Worm (Caenorhabditis elegans) whole organism, L4 larva: Measurements from ENCODE around the gene C56C10.6.

ENCODE experiments used
- F26F4.8 ChIP-seq: fragments of 200-800 bp; sonication (Bioruptor generic); conservative IDR thresholded peaks from 2 replicates; pipeline ENCODE4 v1.3.6; 2022; ENCODE audit warnings: missing genetic modification characterization, missing compliant biosample characterization
- ceh-28 ChIP-seq: fragments of 150-350 bp; optimal IDR thresholded peaks from 2 replicates; lab custom pipeline; 2014; ENCODE audit warnings: missing biosample characterization, missing genetic modification reagents, missing genetic modification characterization
- ceh-62 ChIP-seq: sonication (generic microtip); optimal IDR thresholded peaks from 2 replicates; lab custom pipeline; 2017; ENCODE audit warnings: missing biosample characterization, missing genetic modification characterization
- dve-1 ChIP-seq: sonication (generic microtip); optimal IDR thresholded peaks from 2 replicates; lab custom pipeline; 2017; ENCODE audit warnings: antibody characterized with exemption, mild to moderate bottlenecking, missing genetic modification characterization, missing compliant biosample characterization; ENCODE audit not compliant: insufficient read depth
- nhr-237 ChIP-seq: sonication (generic microtip); optimal IDR thresholded peaks from 2 replicates; lab custom pipeline; 2017; ENCODE audit warnings: missing biosample characterization, missing genetic modification characterization
- nhr-6 ChIP-seq: fragments of 150-350 bp; optimal IDR thresholded peaks from 2 replicates; lab custom pipeline; 2014; ENCODE audit warnings: missing biosample characterization, missing genetic modification characterization
- pqm-1 ChIP-seq: sonication (generic microtip); optimal IDR thresholded peaks from 2 replicates; lab custom pipeline; 2017; ENCODE audit warnings: missing biosample characterization, missing genetic modification characterization
- snpc-4 ChIP-seq: fragments of 150-350 bp; optimal IDR thresholded peaks from 2 replicates; lab custom pipeline; 2014; ENCODE audit warnings: missing biosample characterization, missing genetic modification characterization
- tra-1 ChIP-seq: fragments of 200-800 bp; sonication (Bioruptor generic); IDR thresholded peaks from 2 replicates; pipeline ENCODE4 v1.3.6; 2022; ENCODE audit warnings: missing genetic modification reagents, missing genetic modification characterization, missing compliant biosample characterization
- ztf-11 ChIP-seq: fragments of 150-350 bp; optimal IDR thresholded peaks from 2 replicates; lab custom pipeline; 2014; ENCODE audit warnings: missing biosample characterization, missing genetic modification characterization

DNA sequence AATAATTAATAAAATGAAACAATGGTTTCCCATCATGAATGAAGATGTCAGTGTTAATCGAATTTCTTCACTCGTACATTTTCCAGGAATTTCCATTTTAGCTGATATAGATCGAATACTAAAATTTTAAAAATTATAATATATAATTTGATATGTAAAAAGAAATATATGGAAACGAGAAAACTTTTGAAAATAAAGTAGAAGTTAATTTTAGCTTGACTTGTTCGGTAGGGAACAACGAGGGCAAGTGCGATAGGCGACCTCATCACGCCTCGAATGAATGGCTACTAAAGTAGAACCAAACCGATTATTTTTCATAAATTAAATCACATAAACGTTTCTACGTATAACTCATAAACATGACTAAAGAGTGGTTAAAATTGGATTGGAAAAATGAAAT lies 2.8 kb downstream of the C56C10.6 start, which contains the start of gene sra-31:
- TF ChIP-seq ceh-62 (tag; lab: Kevin White, UChicago): no peak
- no peak for TF ChIP-seq tra-1 (GFP tag; lab: Robert Waterston, UW)
- TF ChIP-seq ztf-11 (tag; lab: Kevin White, UChicago): no peak
- no peak for TF ChIP-seq dve-1 (tag; lab: Kevin White, UChicago)
- no peak for TF ChIP-seq snpc-4 (tag; lab: Kevin White, UChicago)
- TF ChIP-seq ceh-28: no peak
- TF ChIP-seq F26F4.8 (GFP tag; lab: Robert Waterston, UW): no peak
- no peak for TF ChIP-seq nhr-237 (tag; lab: Kevin White, UChicago)
- no peak for TF ChIP-seq pqm-1 (tag; lab: Kevin White, UChicago)
- no peak for TF ChIP-seq nhr-6 (tag; lab: Kevin White, UChicago)
